Worm (Caenorhabditis elegans) whole organism, young adult: ENCODE results near the gene set-21.

Source experiments
- C17E4.6 ChIP-seq: fragments of 200-800 bp; sonication (Bioruptor generic); IDR thresholded peaks from 2 replicates; pipeline ENCODE4 v1.3.6; 2022; ENCODE audit warnings: missing genetic modification reagents, missing genetic modification characterization, missing compliant biosample characterization
- F33H1.4 ChIP-seq: fragments of 200-800 bp; sonication (Bioruptor generic); IDR thresholded peaks from 2 replicates; pipeline ENCODE4 v1.3.6; 2022; ENCODE audit warnings: missing genetic modification reagents, missing genetic modification characterization, missing compliant biosample characterization
- F37B4.10 ChIP-seq: fragments of 200-800 bp; sonication (Bioruptor generic); IDR thresholded peaks from 2 replicates; pipeline ENCODE4 v1.3.6; 2022; ENCODE audit warnings: missing genetic modification characterization, missing compliant biosample characterization
- F39B2.1 ChIP-seq: fragments of 200-800 bp; sonication (Bioruptor generic); IDR thresholded peaks from 2 replicates; pipeline ENCODE4 v1.3.6; 2022; ENCODE audit warnings: missing genetic modification reagents, missing genetic modification characterization, missing compliant biosample characterization
- K12H6.12 ChIP-seq: fragments of 200-800 bp; sonication (Bioruptor generic); optimal IDR thresholded peaks from 2 replicates; lab custom pipeline; 2018; ENCODE audit warnings: mild to moderate bottlenecking, missing genetic modification characterization, missing compliant biosample characterization
- Y53G8AR.9 ChIP-seq: fragments of 200-800 bp; sonication (Bioruptor generic); conservative IDR thresholded peaks from 2 replicates; pipeline ENCODE4 v1.3.6; 2022; ENCODE audit warnings: missing genetic modification reagents, missing genetic modification characterization, missing compliant biosample characterization
- Y56A3A.18 ChIP-seq: fragments of 200-800 bp; sonication (Bioruptor generic); IDR thresholded peaks from 2 replicates; pipeline ENCODE4 v1.3.6; 2022; ENCODE audit warnings: missing genetic modification reagents, missing genetic modification characterization, missing compliant biosample characterization
- Y79H2A.3 ChIP-seq: fragments of 200-800 bp; sonication (Bioruptor generic); conservative IDR thresholded peaks from 2 replicates; pipeline ENCODE4 v1.3.6; 2022; ENCODE audit warnings: missing genetic modification reagents, missing genetic modification characterization, missing compliant biosample characterization
- Y95B8A.8 ChIP-seq: fragments of 200-800 bp; sonication (Bioruptor generic); IDR thresholded peaks from 2 replicates; pipeline ENCODE4 v1.3.6; 2022; ENCODE audit warnings: missing genetic modification reagents, missing genetic modification characterization, missing compliant biosample characterization
- ama-1 ChIP-seq, 3 experiments: fragments of 150-350 bp in 1 of 3; sonication (generic microtip) in 2 of 3; optimal IDR thresholded peaks; 2 replicates each; lab custom pipeline; 2014 to 2018; ENCODE audit warnings: missing biosample characterization in 2 of 3, missing genetic modification characterization in 2 of 3, missing genetic modification reagents in 2 of 3
- aptf-3 ChIP-seq: fragments of 200-800 bp; sonication (Bioruptor generic); IDR thresholded peaks from 2 replicates; pipeline ENCODE4 v1.3.6; 2022; ENCODE audit warnings: missing genetic modification characterization, missing compliant biosample characterization
- athp-1 ChIP-seq: sonication (generic microtip); optimal IDR thresholded peaks from 2 replicates; lab custom pipeline; 2017; ENCODE audit warnings: mild to moderate bottlenecking, missing genetic modification characterization, missing compliant biosample characterization
- attf-6 ChIP-seq: fragments of 200-800 bp; sonication (Bioruptor generic); IDR thresholded peaks from 2 replicates; pipeline ENCODE4 v1.3.6; 2022; ENCODE audit warnings: missing genetic modification reagents, missing genetic modification characterization, missing compliant biosample characterization
- bed-1 ChIP-seq: fragments of 200-800 bp; sonication (Bioruptor generic); IDR thresholded peaks from 2 replicates; pipeline ENCODE4 v1.3.6; 2022; ENCODE audit warnings: missing genetic modification reagents, missing genetic modification characterization, missing compliant biosample characterization
- cebp-2 ChIP-seq: fragments of 200-800 bp; sonication (Bioruptor generic); IDR thresholded peaks from 2 replicates; pipeline ENCODE4 v1.3.6; 2022; ENCODE audit warnings: missing genetic modification characterization, missing compliant biosample characterization
- ceh-100 ChIP-seq: fragments of 200-800 bp; sonication (Bioruptor generic); IDR thresholded peaks from 2 replicates; pipeline ENCODE4 v1.3.6; 2022; ENCODE audit warnings: missing genetic modification reagents, missing genetic modification characterization, missing compliant biosample characterization
- ceh-40 ChIP-seq: fragments of 200-800 bp; sonication (Bioruptor generic); IDR thresholded peaks from 2 replicates; pipeline ENCODE4 v1.3.6; 2022; ENCODE audit warnings: missing genetic modification characterization, missing compliant biosample characterization
- ceh-58 ChIP-seq: fragments of 200-800 bp; sonication (Bioruptor generic); IDR thresholded peaks from 2 replicates; pipeline ENCODE4 v1.3.6; 2022; ENCODE audit warnings: missing genetic modification characterization, missing compliant biosample characterization
- dox-1 ChIP-seq: fragments of 200-800 bp; sonication (Bioruptor generic); IDR thresholded peaks from 2 replicates; pipeline ENCODE4 v1.3.6; 2022; ENCODE audit warnings: missing genetic modification reagents, missing genetic modification characterization, missing compliant biosample characterization
- dpff-1 ChIP-seq: sonication (generic microtip); optimal IDR thresholded peaks from 2 replicates; lab custom pipeline; 2017; ENCODE audit warnings: mild to moderate bottlenecking, missing genetic modification characterization, missing compliant biosample characterization
- efl-1 ChIP-seq: fragments of 150-350 bp; optimal IDR thresholded peaks from 2 replicates; lab custom pipeline; 2014; ENCODE audit warnings: missing biosample characterization, missing genetic modification reagents, missing genetic modification characterization
- ekl-4 ChIP-seq: fragments of 200-800 bp; sonication (Bioruptor generic); IDR thresholded peaks from 2 replicates; pipeline ENCODE4 v1.3.6; 2022; ENCODE audit warnings: missing genetic modification reagents, missing genetic modification characterization, missing compliant biosample characterization
- ets-4 ChIP-seq: fragments of 200-800 bp; sonication (Bioruptor generic); optimal IDR thresholded peaks from 2 replicates; lab custom pipeline; 2018; ENCODE audit warnings: mild to moderate bottlenecking, missing genetic modification characterization, missing compliant biosample characterization
- gei-17 ChIP-seq: fragments of 200-800 bp; sonication (Bioruptor generic); optimal IDR thresholded peaks from 2 replicates; lab custom pipeline; 2018; ENCODE audit warnings: mild to moderate bottlenecking, missing genetic modification characterization, missing compliant biosample characterization
- hlh-12 ChIP-seq: sonication (generic microtip); optimal IDR thresholded peaks from 2 replicates; lab custom pipeline; 2016; ENCODE audit warnings: missing genetic modification characterization, missing compliant biosample characterization
- hmg-1.2 ChIP-seq: fragments of 200-800 bp; sonication (Bioruptor generic); IDR thresholded peaks from 2 replicates; pipeline ENCODE4 v1.3.6; 2022; ENCODE audit warnings: missing genetic modification reagents, missing genetic modification characterization, missing compliant biosample characterization
- hrde-1 ChIP-seq: sonication (generic microtip); optimal IDR thresholded peaks from 2 replicates; lab custom pipeline; 2016; ENCODE audit warnings: missing genetic modification characterization, mild to moderate bottlenecking, missing compliant biosample characterization, moderate library complexity, missing genotype, missing genetic modification reagents, borderline replicate concordance
- lsl-1 ChIP-seq: fragments of 200-800 bp; sonication (Bioruptor generic); optimal IDR thresholded peaks from 2 replicates; lab custom pipeline; 2018; ENCODE audit warnings: mild to moderate bottlenecking, missing genetic modification characterization, moderate library complexity, missing compliant biosample characterization
- madf-3 ChIP-seq: fragments of 200-800 bp; sonication (Bioruptor generic); IDR thresholded peaks from 2 replicates; pipeline ENCODE4 v1.3.6; 2022; ENCODE audit warnings: missing genetic modification reagents, missing genetic modification characterization, missing compliant biosample characterization
- mcd-1 ChIP-seq: fragments of 200-800 bp; sonication (Bioruptor generic); IDR thresholded peaks from 2 replicates; pipeline ENCODE4 v1.3.6; 2022; ENCODE audit warnings: missing genetic modification reagents, missing genetic modification characterization, missing compliant biosample characterization
- nfyb-1 ChIP-seq: fragments of 200-800 bp; sonication (Bioruptor generic); IDR thresholded peaks from 2 replicates; pipeline ENCODE4 v1.3.6; 2022; ENCODE audit warnings: missing genetic modification reagents, missing genetic modification characterization, missing compliant biosample characterization
- nhr-27 ChIP-seq: fragments of 200-800 bp; sonication (Bioruptor generic); optimal IDR thresholded peaks from 2 replicates; lab custom pipeline; 2018; ENCODE audit warnings: mild to moderate bottlenecking, missing genetic modification characterization, moderate library complexity, missing compliant biosample characterization
- nhr-80 ChIP-seq: sonication (generic microtip); optimal IDR thresholded peaks from 2 replicates; lab custom pipeline; 2016; ENCODE audit warnings: missing genetic modification characterization, missing compliant biosample characterization
- nhr-90 ChIP-seq: sonication (generic microtip); optimal IDR thresholded peaks from 2 replicates; lab custom pipeline; 2016; ENCODE audit warnings: missing genotype, mild to moderate bottlenecking, missing genetic modification characterization, missing compliant biosample characterization
- pbrm-1 ChIP-seq: fragments of 200-800 bp; sonication (Bioruptor generic); IDR thresholded peaks from 2 replicates; pipeline ENCODE4 v1.3.6; 2022; ENCODE audit warnings: missing genetic modification reagents, missing genetic modification characterization, missing compliant biosample characterization
- rcor-1 ChIP-seq: fragments of 200-800 bp; sonication (Bioruptor generic); IDR thresholded peaks from 2 replicates; pipeline ENCODE4 v1.3.6; 2022; ENCODE audit warnings: missing genetic modification reagents, missing genetic modification characterization, missing compliant biosample characterization
- rec-8 ChIP-seq, 2 experiments: sonication (generic microtip); optimal IDR thresholded peaks; 2 replicates each; lab custom pipeline; 2016; ENCODE audit warnings: mild to moderate bottlenecking in 2 of 2, missing genetic modification characterization in 2 of 2, missing genetic modification reagents in 2 of 2, missing genotype in 2 of 2, missing biosample characterization in 1 of 2, missing compliant biosample characterization in 1 of 2, moderate library complexity in 1 of 2
- repo-1 ChIP-seq: sonication (generic microtip); optimal IDR thresholded peaks from 2 replicates; lab custom pipeline; 2017; ENCODE audit warnings: mild to moderate bottlenecking, missing genetic modification characterization, missing compliant biosample characterization
- snpc-1.1 ChIP-seq: sonication (generic microtip); optimal IDR thresholded peaks from 2 replicates; lab custom pipeline; 2017; ENCODE audit warnings: missing genetic modification characterization, mild to moderate bottlenecking, missing compliant biosample characterization, antibody characterized with exemption, moderate library complexity, missing genotype, missing genetic modification reagents; ENCODE audit not compliant: insufficient read depth
- snpc-4 ChIP-seq, 5 experiments: fragments of 150-350 bp in 1 of 5; sonication (generic microtip) in 4 of 5; optimal IDR thresholded peaks; 2 replicates each; lab custom pipeline; 2014 to 2018; ENCODE audit warnings: missing genetic modification characterization in 5 of 5, missing biosample characterization in 3 of 5, antibody characterized with exemption in 2 of 5, mild to moderate bottlenecking in 2 of 5, missing compliant biosample characterization in 2 of 5, missing genotype in 2 of 5, moderate library complexity in 2 of 5, missing genetic modification reagents in 1 of 5
- sptf-2 ChIP-seq: fragments of 200-800 bp; sonication (Bioruptor generic); optimal IDR thresholded peaks from 2 replicates; lab custom pipeline; 2018; ENCODE audit warnings: mild to moderate bottlenecking, missing genetic modification characterization, missing compliant biosample characterization
- tbp1 ChIP-seq: fragments of 200-800 bp; sonication (Bioruptor generic); optimal IDR thresholded peaks from 2 replicates; lab custom pipeline; 2018; ENCODE audit warnings: mild to moderate bottlenecking, missing genetic modification characterization, missing compliant biosample characterization
- zfh-2 ChIP-seq: fragments of 200-800 bp; sonication (Bioruptor generic); conservative IDR thresholded peaks from 2 replicates; pipeline ENCODE4 v1.3.6; 2022; ENCODE audit warnings: missing genetic modification reagents, missing genetic modification characterization, missing compliant biosample characterization
- ztf-18 ChIP-seq: sonication (generic microtip); optimal IDR thresholded peaks from 2 replicates; lab custom pipeline; 2016; ENCODE audit warnings: missing genotype, mild to moderate bottlenecking, missing genetic modification characterization, missing compliant biosample characterization
- ztf-25 ChIP-seq: fragments of 200-800 bp; sonication (Bioruptor generic); IDR thresholded peaks from 2 replicates; pipeline ENCODE4 v1.3.6; 2022; ENCODE audit warnings: missing genetic modification reagents, missing genetic modification characterization, missing compliant biosample characterization

Gene set-21

DNA sequence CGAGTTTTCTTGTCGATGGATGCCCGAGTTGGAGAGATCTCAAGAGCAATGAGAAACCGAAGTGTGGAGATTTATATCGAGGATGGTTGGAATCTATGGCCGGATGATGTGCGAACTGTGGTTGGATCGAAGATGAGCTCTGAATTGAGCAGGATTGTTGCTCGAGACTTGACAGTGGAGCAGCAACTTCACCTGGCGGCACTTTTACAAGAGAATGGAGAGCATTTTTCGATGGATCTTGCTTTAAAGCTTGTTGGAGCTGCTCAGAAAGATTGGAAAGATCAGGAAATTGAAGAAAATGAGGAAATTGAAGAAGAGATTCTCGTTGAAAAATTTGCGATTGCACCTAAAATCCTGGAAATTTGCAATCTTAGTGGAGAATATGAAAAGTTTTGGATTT is 21.5 kb upstream of the set-21 start:
- TF ChIP-seq tbp1 (GFP tag; lab: Kevin White, UChicago) = no peak
- 0 out of 2 replicates have a peak, but pooled peaks have one; percentile 8 for TF ChIP-seq zfh-2 (GFP tag; lab: Robert Waterston, UW)

DNA sequence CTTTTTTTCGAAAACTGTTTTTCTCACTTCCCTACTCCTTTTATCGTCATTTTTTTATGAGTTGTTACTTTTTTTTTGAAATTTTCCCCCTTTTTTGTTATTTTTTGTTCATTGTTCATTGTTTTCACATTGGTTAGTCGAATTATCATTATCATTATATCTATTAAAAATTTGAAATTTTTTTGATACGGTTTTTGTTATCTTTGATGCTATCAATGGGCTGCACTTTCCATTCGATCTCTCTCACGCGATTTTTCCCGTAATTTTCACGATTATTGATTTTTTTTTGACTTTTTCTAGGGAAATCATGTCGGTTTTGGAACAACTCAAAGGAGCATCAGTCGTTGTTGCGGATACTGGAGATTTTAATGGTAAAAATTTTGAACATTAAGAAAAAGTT is 4.3 kb upstream of the set-21 start, which contains the start of gene tald-1:
TSS of gene tald-1 (plus strand) at position 301 of the 400 bp plus-strand sequence.
- no peak for TF ChIP-seq hlh-12 (tag; lab: Kevin White, UChicago)
- no peak for TF ChIP-seq efl-1 (GFP tag; lab: Kevin White, UChicago)
- no peak for TF ChIP-seq C17E4.6
- no peak for TF ChIP-seq nhr-27
- no peak for TF ChIP-seq F37B4.10 (GFP tag; lab: Robert Waterston, UW)
- TF ChIP-seq hrde-1 = no peak
- no peak for TF ChIP-seq gei-17 (GFP tag; lab: Kevin White, UChicago)
- no peak for TF ChIP-seq ceh-58 (GFP tag; lab: Robert Waterston, UW)
- no peak for TF ChIP-seq madf-3
- no peak for TF ChIP-seq rec-8 (tag; optimal IDR thresholded peaks at IDR 0.05; lab: Kevin White, UChicago)
- TF ChIP-seq ama-1 (optimal IDR thresholded peaks at IDR 0.05; lab: Kevin White, UChicago) = no peak
- TF ChIP-seq ama-1 (GFP tag; optimal IDR thresholded peaks at IDR 0.05; lab: Kevin White, UChicago) = peak; percentile 5 to 29
- TF ChIP-seq K12H6.12 = no peak
- no peak for TF ChIP-seq snpc-4 (GFP tag; optimal IDR thresholded peaks at IDR 0.05; lab: Kevin White, UChicago)
- peak in 1 of 4 experiments; percentile 7 for TF ChIP-seq snpc-4 (tag; optimal IDR thresholded peaks at IDR 0.05; lab: Kevin White, UChicago)
- TF ChIP-seq mcd-1 = no peak
- no peak for TF ChIP-seq hmg-1.2 (GFP tag; lab: Robert Waterston, UW)
- TF ChIP-seq Y95B8A.8 (GFP tag; lab: Robert Waterston, UW) = no peak
- TF ChIP-seq sptf-2 = no peak
- TF ChIP-seq cebp-2 = no peak
- TF ChIP-seq rcor-1 (GFP tag; lab: Robert Waterston, UW) = no peak
- no peak for TF ChIP-seq dpff-1 (tag; lab: Kevin White, UChicago)
- TF ChIP-seq ets-4 (GFP tag; lab: Kevin White, UChicago) = no peak
- TF ChIP-seq nhr-80 = peak; percentile 14

DNA sequence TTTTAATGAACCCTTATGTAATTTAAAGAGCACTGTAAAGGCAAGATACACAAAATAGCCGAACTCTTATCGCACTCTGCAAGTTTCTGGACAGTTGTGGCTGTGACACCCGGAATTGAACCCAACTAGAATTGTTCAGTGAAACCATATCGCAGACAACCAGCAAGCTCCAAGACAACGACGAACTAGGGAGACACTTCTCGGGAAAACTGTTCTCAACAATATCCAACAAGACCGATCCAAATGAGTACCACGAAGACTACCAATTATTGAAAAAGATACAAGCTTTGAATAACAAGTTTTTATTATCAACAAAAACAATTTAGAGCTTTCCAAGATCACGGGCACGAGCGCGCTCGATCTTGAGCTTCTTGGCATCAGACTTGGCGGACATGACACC is 1.8 kb upstream of the set-21 start:
- TF ChIP-seq repo-1 (tag; lab: Kevin White, UChicago) = peak; percentile 32
- TF ChIP-seq rcor-1 (GFP tag; lab: Robert Waterston, UW) = peak; percentile 87; the same call in 1 of the 2 replicates
- peak; percentile 88 for TF ChIP-seq Y56A3A.18
- peak; percentile 75 for TF ChIP-seq Y95B8A.8 (GFP tag; lab: Robert Waterston, UW)
- peak; percentile 34 for TF ChIP-seq snpc-1.1 (tag; lab: Kevin White, UChicago)
- 0 out of 2 replicates have a peak, but pooled peaks have one; percentile 8 for TF ChIP-seq aptf-3
- peak; percentile 91 for TF ChIP-seq madf-3
- peak; percentile 78 for TF ChIP-seq dox-1
- peak; percentile 75; the same call in 1 of the 2 replicates for TF ChIP-seq cebp-2
- TF ChIP-seq Y79H2A.3 (GFP tag; lab: Robert Waterston, UW) = 0 out of 2 replicates have a peak, but pooled peaks have one; percentile 22
- peak; percentile 73; the same call in 1 of the 2 replicates for TF ChIP-seq ztf-25 (GFP tag; lab: Robert Waterston, UW)
- TF ChIP-seq ekl-4 (GFP tag; lab: Robert Waterston, UW) = peak; percentile 74
- TF ChIP-seq ceh-100 (GFP tag; lab: Robert Waterston, UW) = peak; percentile 81
- TF ChIP-seq athp-1 (tag; lab: Kevin White, UChicago) = peak; percentile 55
- peak; percentile 57 for TF ChIP-seq F33H1.4 (GFP tag; lab: Robert Waterston, UW)
- peak; percentile 54 for TF ChIP-seq lsl-1 (GFP tag; lab: Kevin White, UChicago)
- peak; percentile 6 for TF ChIP-seq nhr-90 (tag; lab: Kevin White, UChicago)
- TF ChIP-seq pbrm-1 (GFP tag; lab: Robert Waterston, UW) = peak; percentile 57; the same call in 1 of the 2 replicates
- peak; percentile 59 for TF ChIP-seq tbp1 (GFP tag; lab: Kevin White, UChicago)
- peak; percentile 74 for TF ChIP-seq nfyb-1 (GFP tag; lab: Robert Waterston, UW)
- TF ChIP-seq ceh-40 (GFP tag; lab: Robert Waterston, UW) = peak; percentile 60; the same call in 1 of the 2 replicates
- peak; percentile 51 for TF ChIP-seq ztf-18
- TF ChIP-seq bed-1 (GFP tag; lab: Robert Waterston, UW) = peak; percentile 28; the same call in 1 of the 2 replicates
- peak; percentile 88 for TF ChIP-seq attf-6 (GFP tag; lab: Robert Waterston, UW)
- TF ChIP-seq Y53G8AR.9 (GFP tag; lab: Robert Waterston, UW) = peak; percentile 82
- TF ChIP-seq F39B2.1 (GFP tag; lab: Robert Waterston, UW) = peak; percentile 87; the same call in 1 of the 2 replicates
